Worm (Caenorhabditis elegans) whole organism, L2 larva: ENCODE results near the gene F55C12.4.

ENCODE experiments used
- R02D3.7 ChIP-seq: fragments of 150-350 bp; optimal IDR thresholded peaks from 2 replicates; lab custom pipeline; 2014; ENCODE audit warnings: missing biosample characterization, missing genetic modification characterization
- elt-3 ChIP-seq: sonication (generic microtip); optimal IDR thresholded peaks from 2 replicates; lab custom pipeline; 2017; ENCODE audit warnings: missing biosample characterization, missing genetic modification characterization
- nhr-10 ChIP-seq: sonication (generic microtip); optimal IDR thresholded peaks from 2 replicates; lab custom pipeline; 2017; ENCODE audit warnings: missing biosample characterization, missing genetic modification characterization
- nhr-25 ChIP-seq: fragments of 150-350 bp; sonication (generic microtip); optimal IDR thresholded peaks from 3 replicates; lab custom pipeline; 2014; ENCODE audit warnings: missing biosample characterization, missing genetic modification characterization
- peb-1 ChIP-seq: fragments of 150-350 bp; optimal IDR thresholded peaks from 2 replicates; lab custom pipeline; 2014; ENCODE audit warnings: missing biosample characterization, missing genetic modification characterization
- ztf-11 ChIP-seq: sonication (generic microtip); optimal IDR thresholded peaks from 2 replicates; lab custom pipeline; 2017; ENCODE audit warnings: missing biosample characterization, missing genetic modification characterization

ce11 chrII:5860621-5861020 lies 2.4 kb upstream of the F55C12.4 start:
- TF ChIP-seq peb-1: no peak
- TF ChIP-seq nhr-10: no peak
- TF ChIP-seq nhr-25: no peak
- TF ChIP-seq elt-3 (tag; lab: Kevin White, UChicago): no peak
- TF ChIP-seq R02D3.7: no peak
- TF ChIP-seq ztf-11 (tag; lab: Kevin White, UChicago): no peak
